Fruit fly (Drosophila melanogaster): Measurements from ENCODE around the gene CG13085.

Gene CG13085

dm6 chr2L:19403398-19403797 is 20.5 kb upstream of the CG13085 start:
- no peak for TF ChIP-seq noc (tag; optimal IDR thresholded peaks at IDR 0.05)

dm6 chr2L:19404804-19405203 is 19.0 kb upstream of the CG13085 start:
- TF ChIP-seq noc (tag; optimal IDR thresholded peaks at IDR 0.05): no peak

DNA sequence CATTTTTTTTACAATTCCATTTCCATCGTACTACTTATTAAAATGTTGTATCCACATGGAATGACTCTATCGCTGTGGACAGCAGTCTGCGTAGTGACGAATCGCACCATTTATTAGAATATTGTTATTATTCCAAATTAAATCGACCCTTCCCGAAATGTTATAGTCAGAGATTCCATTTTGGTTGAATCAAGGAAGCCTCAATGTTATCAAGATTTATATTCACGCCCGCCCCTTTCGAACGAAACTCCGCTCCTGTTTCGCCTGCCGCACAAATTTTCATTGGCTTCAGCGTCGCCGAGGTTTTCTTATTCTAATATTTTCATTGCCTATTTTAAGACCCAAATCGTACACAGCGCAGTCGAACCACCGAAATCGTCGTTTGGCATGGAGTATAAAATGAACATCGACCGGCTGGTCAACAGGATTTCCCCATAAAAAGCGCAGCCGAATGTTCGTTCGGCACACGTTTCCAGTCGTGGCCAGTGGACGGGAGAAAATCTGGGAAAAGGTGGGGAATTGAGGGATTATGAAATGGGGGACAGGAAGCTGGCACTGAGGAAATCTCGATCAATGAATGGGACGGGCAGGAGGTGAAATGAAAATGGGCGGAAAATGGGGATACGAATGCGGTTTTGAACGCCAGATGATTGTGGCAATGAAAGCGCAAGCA is 18.0 kb upstream of the CG13085 start:
- TF ChIP-seq noc (tag; optimal IDR thresholded peaks at IDR 0.05): no peak

DNA sequence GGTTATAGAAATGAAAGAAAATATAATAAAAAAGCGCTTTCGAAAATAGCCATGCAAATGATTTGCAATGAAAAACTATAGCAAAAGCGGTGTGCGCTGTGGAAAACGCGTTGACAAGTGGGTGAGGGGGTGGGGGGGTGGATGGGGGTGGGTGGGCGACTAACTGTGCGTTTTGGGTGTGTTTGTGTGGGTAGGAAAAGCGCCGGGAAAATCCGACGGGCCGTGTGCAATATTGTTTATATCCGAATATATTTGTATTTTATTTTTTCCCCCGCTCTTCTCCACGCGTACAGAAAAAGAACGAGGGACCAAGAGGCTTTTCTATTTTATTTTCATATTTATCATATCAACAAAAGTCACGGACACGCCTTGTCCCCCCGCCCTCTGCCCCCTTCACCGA is 17.4 kb upstream of the CG13085 start:
- TF ChIP-seq noc (tag; optimal IDR thresholded peaks at IDR 0.05): no peak

dm6 chr2L:19411966-19412365 is 11.9 kb upstream of the CG13085 start:
- TF ChIP-seq noc (tag; optimal IDR thresholded peaks at IDR 0.05): no peak

DNA sequence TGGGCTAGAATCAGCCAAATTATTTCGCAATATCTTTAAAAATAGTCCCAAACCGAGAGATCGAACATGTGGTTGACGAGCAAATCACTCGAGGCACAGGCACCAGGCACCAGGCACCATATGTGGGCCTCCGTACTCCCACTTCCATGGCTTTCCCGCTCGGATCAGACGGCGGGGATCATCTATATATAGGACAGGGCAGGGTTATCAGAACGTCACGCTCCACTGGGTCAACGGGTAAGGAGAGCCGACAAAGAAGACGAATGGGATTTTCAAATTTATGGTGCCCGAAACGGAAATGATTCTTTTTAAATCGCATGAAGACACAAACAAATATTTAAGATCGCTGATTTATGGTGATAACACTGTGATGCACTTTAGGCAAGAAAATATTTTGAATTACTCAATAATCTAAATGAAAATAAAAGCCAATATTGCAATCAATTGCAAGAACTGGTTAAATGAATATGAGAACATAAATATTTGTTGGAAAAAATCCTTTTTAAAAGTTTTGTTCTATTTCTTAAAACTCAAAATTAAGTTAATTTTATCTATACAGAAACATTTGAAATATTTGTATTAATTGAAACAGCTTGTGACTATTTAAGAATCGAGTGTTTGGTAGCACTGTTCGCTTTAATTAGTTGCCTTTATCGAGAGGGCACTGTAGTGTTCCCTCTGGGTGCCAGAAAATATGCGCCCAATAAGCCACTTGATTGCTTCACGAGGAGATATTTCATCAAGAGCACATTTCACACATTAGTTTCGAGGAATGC is 10.5 kb upstream of the CG13085 start:
- no peak for TF ChIP-seq noc (tag; optimal IDR thresholded peaks at IDR 0.05)

DNA sequence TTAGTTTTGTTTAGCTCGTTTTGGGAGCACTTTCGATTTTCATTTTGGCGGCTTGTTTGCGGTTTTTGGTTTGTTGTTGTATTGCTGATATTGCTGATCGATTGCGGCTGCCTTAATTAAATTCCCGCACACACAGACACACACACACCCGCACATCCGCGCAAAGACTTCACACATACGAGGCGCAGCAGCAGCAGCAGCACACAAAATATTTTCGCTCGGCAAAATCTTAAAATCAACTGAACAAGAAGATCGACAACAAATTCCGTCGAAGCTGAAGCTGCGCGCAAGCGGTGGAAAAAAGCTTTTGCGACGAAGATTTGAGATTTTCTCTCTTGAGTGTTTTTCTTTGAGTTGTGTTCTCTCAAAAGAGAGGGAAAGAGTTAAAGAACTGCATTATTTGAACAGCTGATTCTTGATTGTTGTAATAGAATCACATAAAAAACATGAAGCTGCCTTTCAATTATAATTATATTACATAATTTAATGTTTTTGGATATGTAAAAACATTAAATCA is 9.6 kb upstream of the CG13085 start:
- TF ChIP-seq noc (tag; optimal IDR thresholded peaks at IDR 0.05): no peak

DNA sequence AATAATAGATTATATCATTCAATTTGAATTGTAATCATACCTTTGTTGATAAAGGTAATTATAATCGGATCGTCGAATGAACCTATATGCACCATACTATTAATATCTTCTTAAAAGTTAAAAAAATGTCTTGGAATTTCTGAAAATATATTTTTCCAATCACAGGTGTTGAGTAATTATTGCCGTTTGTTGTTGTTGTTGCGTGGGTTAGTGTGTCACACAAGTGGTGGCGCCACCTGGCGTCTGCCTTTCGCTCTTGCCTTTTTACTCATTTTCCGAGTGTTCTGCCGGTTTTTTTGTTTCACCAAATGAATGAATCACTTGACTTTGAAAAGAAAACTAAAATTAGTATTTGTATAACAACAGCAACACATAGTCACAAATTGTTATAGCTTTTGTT is 8.7 kb upstream of the CG13085 start:
- TF ChIP-seq noc (tag; optimal IDR thresholded peaks at IDR 0.05): no peak

dm6 chr2L:19415859-19416258 is 8.0 kb upstream of the CG13085 start:
- TF ChIP-seq noc (tag; optimal IDR thresholded peaks at IDR 0.05): no peak

- TF ChIP-seq noc (tag; optimal IDR thresholded peaks at IDR 0.05): no peak
These were observed 7.0 kb upstream of the CG13085 start, which contains the start of gene Lectin-galC1 for dm6 chr2L:19416602-19417497. Gene Lectin-galC1, plus strand, starts transcription at chr2L:19417447.

dm6 chr2L:19418017-19418416 is 5.8 kb upstream of the CG13085 start, which contains the start of gene lectin-37Da:
Gene lectin-37Da, plus strand, starts transcription at chr2L:19418317.
- no peak for TF ChIP-seq noc (tag; optimal IDR thresholded peaks at IDR 0.05)

DNA sequence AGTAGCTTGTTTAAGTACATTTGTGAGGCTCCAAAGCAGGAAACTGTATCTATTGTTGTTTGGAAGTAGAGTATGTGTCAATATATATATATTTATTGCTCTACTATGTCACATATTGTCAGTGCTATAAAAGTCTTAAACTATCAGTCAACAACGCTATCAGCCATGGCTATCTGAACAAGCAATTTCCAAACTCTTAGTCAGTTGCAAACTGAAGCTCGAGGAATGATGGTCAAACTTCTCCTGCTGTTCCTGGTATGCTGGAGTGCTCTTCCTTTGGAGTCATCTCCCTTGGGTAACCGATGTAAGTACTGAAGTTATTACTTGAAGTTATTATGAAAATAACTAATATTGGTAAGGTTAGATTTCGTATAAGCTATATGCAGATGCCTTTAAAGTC is 5.0 kb upstream of the CG13085 start, which contains the start of gene lectin-37Db:
Gene lectin-37Db (plus strand): TSS at position 204 of the 400 bp plus-strand sequence.
- no peak for TF ChIP-seq noc (tag; optimal IDR thresholded peaks at IDR 0.05)

dm6 chr2L:19421573-19421972 is 2.3 kb upstream of the CG13085 start:
- no peak for TF ChIP-seq noc (tag; optimal IDR thresholded peaks at IDR 0.05)

dm6 chr2L:19422642-19423041 is 1.2 kb upstream of the CG13085 start:
- TF ChIP-seq noc (tag; optimal IDR thresholded peaks at IDR 0.05): no peak

DNA sequence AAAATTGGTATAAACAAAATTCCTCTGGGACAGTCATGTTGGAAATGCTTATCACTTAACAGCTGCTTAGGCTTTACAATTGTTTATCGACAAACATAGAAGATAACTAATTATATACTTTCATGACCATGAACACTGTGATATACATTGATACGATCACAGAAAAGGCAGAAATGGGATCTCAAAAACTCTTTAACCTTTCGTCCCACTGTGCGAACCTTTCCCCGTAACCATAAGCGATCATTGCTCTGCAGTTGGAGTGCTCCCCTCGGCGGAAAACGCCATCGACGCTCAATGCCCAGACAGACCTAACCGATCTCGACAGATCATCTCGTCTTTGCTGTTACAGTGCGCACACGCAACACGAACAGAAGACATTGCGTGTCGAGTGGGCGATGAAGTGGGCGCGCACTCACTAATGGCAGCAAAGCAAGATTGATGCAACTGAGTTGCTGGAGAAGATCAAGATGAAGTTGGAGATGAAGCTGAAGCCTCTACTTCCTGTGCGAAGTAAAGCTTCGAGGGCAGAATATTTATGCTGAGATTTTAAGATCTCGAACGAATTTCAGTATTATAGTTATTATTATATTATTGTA is 555 bp downstream of the CG13085 start:
- TF ChIP-seq noc (tag; optimal IDR thresholded peaks at IDR 0.05): no peak
